Worm (Caenorhabditis elegans): Measurements from ENCODE around the gene F54D5.17.

The F54D5.17 gene

ce11 chrII:11600711-11601110 is 44.3 kb downstream of the F54D5.17 start, which contains the start of gene F07A11.4:
Gene F07A11.4, plus strand, starts transcription at chrII:11601011.
- TF ChIP-seq ztf-29 (GFP tag; IDR thresholded peaks at IDR 0.05) = no peak
- TF ChIP-seq cog-1 (tag; optimal IDR thresholded peaks at IDR 0.05) = no peak
- no peak for TF ChIP-seq tab-1 (GFP tag; IDR thresholded peaks at IDR 0.05)
- TF ChIP-seq klf-2 (GFP tag; conservative IDR thresholded peaks at IDR 0.05) = no peak
- TF ChIP-seq ztf-23 (GFP tag; IDR thresholded peaks at IDR 0.05) = no peak

- no peak for TF ChIP-seq tab-1 (GFP tag; IDR thresholded peaks at IDR 0.05)
- no peak for TF ChIP-seq med-1 (GFP tag; optimal IDR thresholded peaks at IDR 0.05; ENCODE audit: insufficient read depth)
- no peak for TF ChIP-seq ztf-29 (GFP tag; IDR thresholded peaks at IDR 0.05)
- TF ChIP-seq cog-1 (tag; optimal IDR thresholded peaks at IDR 0.05) = no peak
- no peak for TF ChIP-seq T22C8.4 (GFP tag; IDR thresholded peaks at IDR 0.05)
These were observed 46.0 kb downstream of the F54D5.17 start for ce11 chrII:11602387-11602960.

ce11 chrII:11604613-11605012 is 48.2 kb downstream of the F54D5.17 start:
- TF ChIP-seq ref-1 (GFP tag; conservative IDR thresholded peaks at IDR 0.05) (no peak), med-1 (GFP tag; optimal IDR thresholded peaks at IDR 0.05; ENCODE audit: insufficient read depth) (no peak), klf-2 (GFP tag; conservative IDR thresholded peaks at IDR 0.05) (no peak), flt-1 (GFP tag; IDR thresholded peaks at IDR 0.05) (no peak), ztf-29 (GFP tag; IDR thresholded peaks at IDR 0.05) (no peak)

Measured in whole organism, midembryonic.